Worm (Caenorhabditis elegans): ENCODE measurements around the gene R09A1.3.

Gene R09A1.3

ce11 chrV:1047251-1047650 is 20.4 kb upstream of the R09A1.3 start:
- TF ChIP-seq lin-13 (GFP tag; optimal IDR thresholded peaks at IDR 0.05) (no peak), lin-39 (tag; optimal IDR thresholded peaks at IDR 0.05) (no peak), Y55F3AM.14 (GFP tag; optimal IDR thresholded peaks at IDR 0.05) (no peak), lin-11 (tag; optimal IDR thresholded peaks at IDR 0.05) (no peak), dmd-4 (tag; optimal IDR thresholded peaks at IDR 0.05) (no peak), ztf-11 (tag; optimal IDR thresholded peaks at IDR 0.05) (no peak), unc-62 (GFP tag; optimal IDR thresholded peaks at IDR 0.05) (no peak), nhr-11 (tag; optimal IDR thresholded peaks at IDR 0.05) (no peak), nhr-237 (tag; optimal IDR thresholded peaks at IDR 0.05) (no peak), sem-4 (tag; optimal IDR thresholded peaks at IDR 0.05) (no peak), aly-2 (tag; optimal IDR thresholded peaks at IDR 0.05) (no peak), nhr-77 (tag; optimal IDR thresholded peaks at IDR 0.05) (no peak), zag-1 (tag; optimal IDR thresholded peaks at IDR 0.05) (no peak), nhr-21 (tag; optimal IDR thresholded peaks at IDR 0.05) (no peak), ZK546.5 (tag; optimal IDR thresholded peaks at IDR 0.05) (no peak), mdl-1 (tag; optimal IDR thresholded peaks at IDR 0.05) (no peak), unc-39 (tag; optimal IDR thresholded peaks at IDR 0.05) (no peak), nhr-129 (tag; optimal IDR thresholded peaks at IDR 0.05) (no peak), ztf-1 (GFP tag; conservative IDR thresholded peaks at IDR 0.05) (no peak)

DNA sequence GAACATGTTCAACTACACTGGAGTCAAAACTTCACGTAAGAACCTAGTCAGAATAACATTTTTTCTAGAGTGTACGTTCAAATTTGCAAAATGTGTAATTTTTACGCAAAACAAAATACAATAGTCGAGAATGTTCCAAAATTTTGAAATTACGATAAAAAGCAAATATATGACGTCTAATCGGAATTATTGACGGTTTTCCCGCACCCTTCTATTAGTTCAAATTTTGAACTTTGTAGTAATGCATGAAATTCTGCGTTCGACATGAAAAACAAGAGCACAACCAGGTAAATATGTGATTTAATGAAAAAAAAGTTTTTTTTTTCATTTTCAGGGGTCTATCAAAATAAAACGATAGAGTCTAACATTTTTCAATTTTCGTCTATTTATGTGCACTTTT is 11.2 kb upstream of the R09A1.3 start:
- TF ChIP-seq lin-11 (tag; optimal IDR thresholded peaks at IDR 0.05) (no peak), fos-1 (tag; optimal IDR thresholded peaks at IDR 0.05) (no peak), nhr-23 (tag; optimal IDR thresholded peaks at IDR 0.05) (no peak), unc-39 (tag; optimal IDR thresholded peaks at IDR 0.05) (no peak), C34F6.9 (tag; optimal IDR thresholded peaks at IDR 0.05) (no peak), unc-55 (GFP tag; optimal IDR thresholded peaks at IDR 0.05) (no peak), lin-13 (GFP tag; optimal IDR thresholded peaks at IDR 0.05) (no peak)

DNA sequence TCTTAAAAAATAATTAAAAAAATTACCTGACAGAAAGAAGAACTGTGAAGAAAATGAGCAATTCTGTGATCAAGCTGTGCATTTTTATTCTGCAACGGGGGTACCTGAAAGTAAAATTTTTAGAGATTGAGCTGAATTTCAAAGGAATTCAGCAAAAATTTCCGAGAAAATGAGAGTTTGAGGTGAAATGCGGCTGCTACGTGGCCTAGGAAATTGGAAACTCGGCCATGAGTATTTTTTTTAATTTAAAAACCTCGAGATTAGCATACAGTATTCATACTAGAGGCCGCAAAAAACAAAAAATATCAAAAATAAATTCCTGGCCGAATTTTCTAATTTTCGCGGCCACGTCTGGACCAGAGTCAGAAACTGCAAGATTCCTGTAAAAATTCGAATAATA is 6.4 kb upstream of the R09A1.3 start, which contains the start of gene flp-34:
TSS of gene flp-34 (minus strand) at position 101 of the 400 bp plus-strand sequence.
- TF ChIP-seq egl-27 (tag; optimal IDR thresholded peaks at IDR 0.05): no peak
- no peak for TF ChIP-seq elt-3 (tag; optimal IDR thresholded peaks at IDR 0.05)
- no peak for TF ChIP-seq lsy-2 (tag; optimal IDR thresholded peaks at IDR 0.05)
- no peak for TF ChIP-seq sma-9 (GFP tag; optimal IDR thresholded peaks at IDR 0.05)
- TF ChIP-seq sma-9 (tag; optimal IDR thresholded peaks at IDR 0.05): no peak
- no peak for TF ChIP-seq sma-3 (GFP tag; optimal IDR thresholded peaks at IDR 0.05)
- TF ChIP-seq unc-62 (GFP tag; optimal IDR thresholded peaks at IDR 0.05): no peak
- no peak for TF ChIP-seq blmp-1 (tag; optimal IDR thresholded peaks at IDR 0.05; ENCODE audit: insufficient read depth)
- TF ChIP-seq ztf-4 (tag; optimal IDR thresholded peaks at IDR 0.05): no peak
- no peak for TF ChIP-seq Y55F3AM.14 (GFP tag; optimal IDR thresholded peaks at IDR 0.05)
- no peak for TF ChIP-seq dmd-4 (tag; optimal IDR thresholded peaks at IDR 0.05)
- no peak for TF ChIP-seq nhr-129 (tag; optimal IDR thresholded peaks at IDR 0.05)
- no peak for TF ChIP-seq mbf-1 (tag; optimal IDR thresholded peaks at IDR 0.05)
- no peak for TF ChIP-seq mdl-1 (tag; optimal IDR thresholded peaks at IDR 0.05)

DNA sequence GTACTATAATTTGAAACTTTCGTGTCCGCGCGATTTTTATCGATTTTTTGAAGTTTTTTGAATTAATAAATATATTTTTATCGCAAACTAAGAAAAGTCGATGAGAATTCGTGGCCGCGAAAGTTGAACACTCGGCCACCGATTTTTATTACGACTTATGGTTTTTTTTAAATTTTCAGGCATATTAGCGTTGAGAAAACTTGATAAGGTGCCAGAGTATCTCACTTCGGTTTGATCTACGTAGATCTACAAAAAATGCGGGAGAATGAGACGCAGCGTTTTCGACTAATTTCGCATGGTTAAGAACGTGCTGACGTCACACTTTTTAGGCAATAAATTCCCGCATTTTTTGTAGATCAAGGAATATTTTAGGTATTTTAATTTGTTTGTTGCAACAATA is 3.5 kb downstream of the R09A1.3 start, which contains the start of gene pei-2:
TSS of gene pei-2 (minus strand) at position 101 of the 400 bp plus-strand sequence.
- TF ChIP-seq ama-1 (optimal IDR thresholded peaks at IDR 0.05): no peak
- no peak for TF ChIP-seq mab-5 (tag; optimal IDR thresholded peaks at IDR 0.05)
- TF ChIP-seq zag-1 (tag; optimal IDR thresholded peaks at IDR 0.05): no peak
- no peak for TF ChIP-seq lin-11 (tag; optimal IDR thresholded peaks at IDR 0.05)
- no peak for TF ChIP-seq nhr-129 (tag; optimal IDR thresholded peaks at IDR 0.05)
- TF ChIP-seq nhr-10 (tag; optimal IDR thresholded peaks at IDR 0.05): no peak
- TF ChIP-seq gmeb-1 (tag; optimal IDR thresholded peaks at IDR 0.05): no peak
- TF ChIP-seq nhr-11 (tag; optimal IDR thresholded peaks at IDR 0.05): no peak

ce11 chrV:1021456-1021855 is 5.4 kb downstream of the R09A1.3 start:
- TF ChIP-seq mbf-1 (tag; optimal IDR thresholded peaks at IDR 0.05) (no peak), lin-13 (GFP tag; optimal IDR thresholded peaks at IDR 0.05) (no peak), ZK546.5 (tag; optimal IDR thresholded peaks at IDR 0.05) (no peak), gmeb-1 (tag; optimal IDR thresholded peaks at IDR 0.05) (no peak), nhr-23 (tag; optimal IDR thresholded peaks at IDR 0.05) (no peak), C34F6.9 (tag; optimal IDR thresholded peaks at IDR 0.05) (no peak), ztf-1 (GFP tag; conservative IDR thresholded peaks at IDR 0.05) (no peak), ztf-4 (tag; optimal IDR thresholded peaks at IDR 0.05) (no peak), peb-1 (tag; optimal IDR thresholded peaks at IDR 0.05) (no peak), aly-2 (tag; optimal IDR thresholded peaks at IDR 0.05) (no peak), nhr-77 (tag; optimal IDR thresholded peaks at IDR 0.05) (no peak), sma-3 (GFP tag; optimal IDR thresholded peaks at IDR 0.05) (no peak), nhr-10 (tag; optimal IDR thresholded peaks at IDR 0.05) (no peak), nhr-21 (tag; optimal IDR thresholded peaks at IDR 0.05) (no peak), zag-1 (tag; optimal IDR thresholded peaks at IDR 0.05) (no peak), dmd-4 (tag; optimal IDR thresholded peaks at IDR 0.05) (no peak), snpc-4 (tag; optimal IDR thresholded peaks at IDR 0.05) (no peak), fos-1 (tag; optimal IDR thresholded peaks at IDR 0.05) (no peak), nhr-129 (tag; optimal IDR thresholded peaks at IDR 0.05) (no peak)
